Fruit fly (Drosophila melanogaster): ENCODE data around the gene Dref.

Gene Dref

dm6 chr2L:9915011-9915850 lies 51.8 kb downstream of the Dref start, which contains the start of gene yip2 (continued):
- TF ChIP-seq CG2678 (tag; optimal IDR thresholded peaks at IDR 0.05) (peak; percentile 68), bigmax (GFP tag; optimal IDR thresholded peaks at IDR 0.05) (no peak), Chrac-16 (GFP tag; optimal IDR thresholded peaks at IDR 0.05) (peak; percentile 25), mirr (GFP tag; optimal IDR thresholded peaks at IDR 0.05) (peak; percentile 87), E2f2 (GFP tag; IDR thresholded peaks at IDR 0.05) (peak; percentile 49; the same call in 1 of the 2 replicates), ap (GFP tag; IDR thresholded peaks at IDR 0.05) (peak; percentile 52), Drgx (GFP tag; IDR thresholded peaks at IDR 0.05) (peak; percentile 95), dmrt99B (tag; optimal IDR thresholded peaks at IDR 0.05) (peak; percentile 60), CG7987 (GFP tag; optimal IDR thresholded peaks at IDR 0.05) (peak; percentile 37), CG6654 (GFP tag; optimal IDR thresholded peaks at IDR 0.05) (no peak), gt (GFP tag; IDR thresholded peaks at IDR 0.05) (no peak), CG1529 (GFP tag; optimal IDR thresholded peaks at IDR 0.05) (peak; percentile 14), lmd (GFP tag; IDR thresholded peaks at IDR 0.05) (peak; percentile 40; the same call in 1 of the 2 replicates), fd102C (GFP tag; optimal IDR thresholded peaks at IDR 0.05) (no peak), CG3407 (GFP tag; optimal IDR thresholded peaks at IDR 0.05) (peak; percentile 37), Myb (GFP tag; optimal IDR thresholded peaks at IDR 0.05) (peak; percentile 32), Oli (tag; optimal IDR thresholded peaks at IDR 0.05) (peak; percentile 49), CG3281 (GFP tag; optimal IDR thresholded peaks at IDR 0.05) (peak; percentile 57), HmgD (GFP tag; optimal IDR thresholded peaks at IDR 0.05) (no peak), lbe (GFP tag; optimal IDR thresholded peaks at IDR 0.05) (peak; percentile 75), tap (tag; optimal IDR thresholded peaks at IDR 0.05) (peak; percentile 48), caup (GFP tag; optimal IDR thresholded peaks at IDR 0.05; ENCODE audit: severe bottlenecking) (peak; percentile 55), H2.0 (GFP tag; IDR thresholded peaks at IDR 0.05) (peak; percentile 42; the same call in 1 of the 2 replicates), CG12236 (GFP tag; optimal IDR thresholded peaks at IDR 0.05) (peak; percentile 17), hbn (GFP tag; IDR thresholded peaks at IDR 0.05; ENCODE audit: partially characterized antibody) (no peak), Ets65A (GFP tag) (peak; percentile 26), CG5953 (GFP tag; IDR thresholded peaks at IDR 0.05) (no peak), CG13624 (GFP tag; optimal IDR thresholded peaks at IDR 0.05) (peak; percentile 37), dpn (GFP tag; optimal IDR thresholded peaks at IDR 0.05) (peak; percentile 38 to 68), CG6765 (GFP tag; optimal IDR thresholded peaks at IDR 0.05) (peak; percentile 72), Dek (tag; optimal IDR thresholded peaks at IDR 0.05) (peak; percentile 75), Atf-2 (GFP tag; optimal IDR thresholded peaks at IDR 0.05) (no peak), CG13287 (GFP tag; IDR thresholded peaks at IDR 0.05; ENCODE audit: partially characterized antibody) (peak; percentile 66), HLH3B (GFP tag; IDR thresholded peaks at IDR 0.05) (peak; percentile 65), pan (optimal IDR thresholded peaks at IDR 0.05) (no peak), pan (GFP tag; optimal IDR thresholded peaks at IDR 0.05 in 1 of 2, IDR thresholded peaks at IDR 0.05 in 1 of 2) (peak in 1 of 2 experiments; percentile 71), sens-2 (GFP tag; IDR thresholded peaks at IDR 0.05) (peak; percentile 45; the same call in 1 of the 2 replicates), inv (GFP tag; IDR thresholded peaks at IDR 0.05; ENCODE audit: partially characterized antibody) (no peak), CG31365 (tag; optimal IDR thresholded peaks at IDR 0.05) (no peak), CG3065 (GFP tag; optimal IDR thresholded peaks at IDR 0.05) (no peak), wek (GFP tag; optimal IDR thresholded peaks at IDR 0.05) (peak; percentile 54), CG17361 (GFP tag; IDR thresholded peaks at IDR 0.05) (peak; percentile 34; the same call in 2 of the 3 replicates), vnd (GFP tag; IDR thresholded peaks at IDR 0.05; ENCODE audit: partially characterized antibody) (no peak), Atf3 (GFP tag; optimal IDR thresholded peaks at IDR 0.05) (peak; percentile 45), eve (GFP tag; optimal IDR thresholded peaks at IDR 0.05) (no peak), btn (GFP tag; optimal IDR thresholded peaks at IDR 0.05) (no peak), Side (GFP tag; optimal IDR thresholded peaks at IDR 0.05) (peak; percentile 30), CG17328 (GFP tag; IDR thresholded peaks at IDR 0.05) (peak; percentile 69), CG16779 (GFP tag; IDR thresholded peaks at IDR 0.05) (0 out of 2 replicates have a peak, but pooled peaks have one; percentile 12)

All from whole organism, embryonic.